Fruit fly (Drosophila melanogaster): Measurements from ENCODE around the gene CG3106.
A peak's percentile ranks its signal among the peaks of the same experiment; 100 is the strongest.

The CG3106 gene

DNA sequence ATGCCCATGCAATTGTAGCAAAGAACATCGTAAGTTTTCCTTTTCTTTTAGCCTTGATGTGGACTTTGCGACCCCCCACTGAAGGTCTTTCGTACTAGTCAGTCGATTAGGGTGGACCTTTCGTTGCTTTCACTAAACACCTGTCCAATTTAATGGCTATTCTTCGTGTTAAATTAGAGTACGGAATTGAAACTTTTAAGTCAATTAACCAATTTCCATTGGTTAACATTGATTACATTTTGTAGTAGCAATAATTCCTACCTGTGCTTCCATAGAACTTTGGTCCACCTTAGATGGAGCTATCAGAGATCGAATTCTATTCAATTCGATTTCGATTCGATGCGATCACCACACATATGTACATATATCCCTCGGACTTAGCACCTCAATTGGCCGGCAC is 1.7 kb upstream of the CG3106 start (continued):
- TF ChIP-seq fd96Cb (tag; optimal IDR thresholded peaks at IDR 0.05) (peak; percentile 41), CG10147 (GFP tag; optimal IDR thresholded peaks at IDR 0.05) (no peak), CG6254 (GFP tag; optimal IDR thresholded peaks at IDR 0.05) (peak; percentile 52), sima (GFP tag; optimal IDR thresholded peaks at IDR 0.05) (no peak), repo (GFP tag; optimal IDR thresholded peaks at IDR 0.05) (peak; percentile 22), sens (GFP tag) (peak; percentile 82), Chrac-16 (GFP tag; optimal IDR thresholded peaks at IDR 0.05) (peak; percentile 41), CG3163 (GFP tag; optimal IDR thresholded peaks at IDR 0.05) (no peak), twi (tag; optimal IDR thresholded peaks at IDR 0.05) (no peak), Meics (GFP tag; optimal IDR thresholded peaks at IDR 0.05) (peak; percentile 52), CG6683 (GFP tag; optimal IDR thresholded peaks at IDR 0.05) (no peak), Nf-YB (GFP tag; optimal IDR thresholded peaks at IDR 0.05) (peak; percentile 38), zfh2 (GFP tag; optimal IDR thresholded peaks at IDR 0.05) (peak; percentile 19), CG7357 (GFP tag; IDR thresholded peaks at IDR 0.05) (no peak), CG33213 (GFP tag; optimal IDR thresholded peaks at IDR 0.05) (peak; percentile 7), MTF-1 (GFP tag; optimal IDR thresholded peaks at IDR 0.05; ENCODE audit: borderline replicate concordance) (peak; percentile 15), Nf-YA (GFP tag; IDR thresholded peaks at IDR 0.05) (no peak), CG14014 (GFP tag; IDR thresholded peaks at IDR 0.05) (0 out of 2 replicates have a peak, but pooled peaks have one; percentile 32), Fer3 (tag; optimal IDR thresholded peaks at IDR 0.05) (peak; percentile 58), H2.0 (GFP tag; IDR thresholded peaks at IDR 0.05) (peak; percentile 46; the same call in 1 of the 2 replicates), sob (GFP tag; IDR thresholded peaks at IDR 0.05) (peak; percentile 38; the same call in 1 of the 2 replicates), CG1024 (GFP tag; IDR thresholded peaks at IDR 0.05) (peak; percentile 59; the same call in 1 of the 2 replicates), zfh1 (GFP tag; IDR thresholded peaks at IDR 0.05) (peak; percentile 59; the same call in 2 of the 3 replicates), CG7556 (GFP tag; optimal IDR thresholded peaks at IDR 0.05) (peak; percentile 44), HLH54F (GFP tag; optimal IDR thresholded peaks at IDR 0.05) (peak; percentile 11), schlank (tag; optimal IDR thresholded peaks at IDR 0.05) (peak; percentile 53), Ada2b (GFP tag; IDR thresholded peaks at IDR 0.05) (peak; percentile 44; the same call in 1 of the 2 replicates), CG6813 (GFP tag; optimal IDR thresholded peaks at IDR 0.05) (peak; percentile 28), sug (tag; optimal IDR thresholded peaks at IDR 0.05) (peak; percentile 77), tap (tag; optimal IDR thresholded peaks at IDR 0.05) (peak; percentile 66), D (optimal IDR thresholded peaks at IDR 0.05) (no peak), D (GFP tag; optimal IDR thresholded peaks at IDR 0.05) (peak; percentile 12), CG18764 (GFP tag; optimal IDR thresholded peaks at IDR 0.05) (peak; percentile 25), CG10654 (GFP tag; optimal IDR thresholded peaks at IDR 0.05) (no peak), ara (GFP tag; IDR thresholded peaks at IDR 0.05) (0 out of 2 replicates have a peak, but pooled peaks have one; percentile 17), fru (optimal IDR thresholded peaks at IDR 0.05) (no peak), CG12391 (tag; optimal IDR thresholded peaks at IDR 0.05) (peak; percentile 64), CG17359 (tag; optimal IDR thresholded peaks at IDR 0.05) (peak; percentile 75), HLH3B (GFP tag; IDR thresholded peaks at IDR 0.05) (0 out of 2 replicates have a peak, but pooled peaks have one; percentile 39), CG11085 (GFP tag; IDR thresholded peaks at IDR 0.05) (0 out of 2 replicates have a peak, but pooled peaks have one; percentile 24), CG31441 (GFP tag; IDR thresholded peaks at IDR 0.05) (peak; percentile 52; the same call in 1 of the 2 replicates), CG10209 (GFP tag; optimal IDR thresholded peaks at IDR 0.05) (peak; percentile 55), ems (GFP tag; optimal IDR thresholded peaks at IDR 0.05) (peak; percentile 20), chif (GFP tag; optimal IDR thresholded peaks at IDR 0.05) (peak; percentile 25 to 26), CG3847 (GFP tag; IDR thresholded peaks at IDR 0.05) (no peak), CG17568 (GFP tag; optimal IDR thresholded peaks at IDR 0.05) (no peak), CG15269 (tag; optimal IDR thresholded peaks at IDR 0.05) (peak; percentile 67), her (GFP tag; optimal IDR thresholded peaks at IDR 0.05) (peak; percentile 51), dmrt99B (tag; optimal IDR thresholded peaks at IDR 0.05) (no peak), CG2875 (GFP tag; optimal IDR thresholded peaks at IDR 0.05) (peak; percentile 44), CG17186 (GFP tag; optimal IDR thresholded peaks at IDR 0.05) (no peak)
